Worm (Caenorhabditis elegans): ENCODE data around the gene sra-4.

DNA sequence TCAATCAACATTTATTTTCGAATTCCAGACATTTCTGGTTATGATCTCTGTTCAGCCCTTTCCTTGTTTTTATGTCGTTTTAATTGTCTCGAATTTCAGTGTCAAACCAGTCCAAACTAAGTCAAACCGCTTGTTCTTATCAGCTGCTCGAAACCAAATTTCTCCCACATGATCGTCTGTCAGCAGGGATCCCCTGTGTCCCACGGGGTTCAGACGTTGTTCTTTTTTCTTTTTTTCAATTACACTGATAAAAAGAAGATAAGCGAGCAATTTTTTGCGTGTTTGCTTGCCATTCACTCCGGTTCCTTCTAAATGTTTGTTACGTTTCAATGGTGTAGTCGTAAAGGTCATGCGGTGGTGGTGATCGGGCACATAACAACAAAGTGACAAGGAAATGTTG is 40.7 kb downstream of the sra-4 start:
- no peak for TF ChIP-seq T22C8.4 (GFP tag; IDR thresholded peaks at IDR 0.05)
- TF ChIP-seq flt-1 (GFP tag; IDR thresholded peaks at IDR 0.05): no peak

Data from whole organism, midembryonic.